Fruit fly (Drosophila melanogaster): ENCODE measurements around the gene CG12986.

DNA sequence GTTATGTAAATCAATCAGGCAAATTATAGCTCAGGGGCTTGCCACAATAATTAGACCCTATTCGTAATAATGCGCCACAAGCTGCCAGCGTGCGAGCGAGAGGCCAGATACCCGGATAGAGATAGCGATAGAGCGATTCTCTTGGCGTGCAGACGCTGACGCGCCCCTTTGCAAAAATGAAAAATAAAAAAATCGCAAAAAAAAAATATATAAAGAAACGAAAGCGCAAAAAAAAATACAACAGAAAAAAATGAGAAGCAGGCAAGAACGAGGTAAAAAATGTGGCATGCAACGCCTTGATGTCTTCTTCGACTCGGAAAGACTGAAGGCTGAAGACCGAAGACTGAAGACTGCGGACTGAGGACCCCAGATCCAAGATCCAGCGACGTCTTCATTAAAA is 13.2 kb downstream of the CG12986 start:
- TF ChIP-seq rn (GFP tag; IDR thresholded peaks at IDR 0.05) (no peak), Pif1A (GFP tag; optimal IDR thresholded peaks at IDR 0.05) (peak; percentile 39), CG17806 (tag; optimal IDR thresholded peaks at IDR 0.05) (peak; percentile 30), CG9948 (tag; optimal IDR thresholded peaks at IDR 0.05) (peak; percentile 23), CG12605 (GFP tag; IDR thresholded peaks at IDR 0.05) (peak; percentile 68), D1 (tag; optimal IDR thresholded peaks at IDR 0.05) (no peak), Pif1B (GFP tag; optimal IDR thresholded peaks at IDR 0.05) (peak; percentile 34), CG34367 (tag; optimal IDR thresholded peaks at IDR 0.05) (peak; percentile 40), CG4496 (GFP tag; IDR thresholded peaks at IDR 0.05) (0 out of 3 replicates have a peak, but pooled peaks have one; percentile 16), CG8159 (tag; optimal IDR thresholded peaks at IDR 0.05) (peak; percentile 41)

Data from whole organism, pupa.